Worm (Caenorhabditis elegans) whole organism, L4 larva: ENCODE measurements around the gene T12B5.14.

Experiments
- T26A8.4 ChIP-seq: fragments of 200-800 bp; sonication (Bioruptor generic); IDR thresholded peaks from 2 replicates; pipeline ENCODE4 v1.3.6; 2022; ENCODE audit warnings: missing genetic modification characterization, missing compliant biosample characterization
- ZK546.5 ChIP-seq, 2 experiments: sonication (generic microtip); optimal IDR thresholded peaks; 2 replicates each; lab custom pipeline; 2017; ENCODE audit warnings: missing biosample characterization in 2 of 2, missing genetic modification characterization in 2 of 2
- aly-2 ChIP-seq: sonication (generic microtip); optimal IDR thresholded peaks from 2 replicates; lab custom pipeline; 2018; ENCODE audit warnings: missing biosample characterization, missing genetic modification characterization
- attf-4 ChIP-seq: sonication (generic microtip); optimal IDR thresholded peaks from 3 replicates; lab custom pipeline; 2017; ENCODE audit warnings: missing biosample characterization, missing genetic modification characterization
- cey-2 ChIP-seq: sonication (generic microtip); optimal IDR thresholded peaks from 3 replicates; lab custom pipeline; 2017; ENCODE audit warnings: missing genetic modification characterization, mild to moderate bottlenecking, missing compliant biosample characterization, antibody characterized with exemption, borderline replicate concordance; ENCODE audit not compliant: insufficient read depth
- daf-8 ChIP-seq: fragments of 200-800 bp; sonication (Bioruptor generic); IDR thresholded peaks from 2 replicates; pipeline ENCODE4 v1.3.6; 2022; ENCODE audit warnings: missing genetic modification characterization, missing compliant biosample characterization
- dmd-6 ChIP-seq: fragments of 200-800 bp; sonication (Bioruptor generic); IDR thresholded peaks from 2 replicates; pipeline ENCODE4 v1.3.6; 2022; ENCODE audit warnings: missing genetic modification reagents, missing genetic modification characterization, missing compliant biosample characterization
- dmd-9 ChIP-seq: fragments of 200-800 bp; sonication (Bioruptor generic); IDR thresholded peaks from 2 replicates; pipeline ENCODE4 v1.3.6; 2022; ENCODE audit warnings: missing genetic modification reagents, missing genetic modification characterization, missing compliant biosample characterization
- fos-1 ChIP-seq: fragments of 150-350 bp; optimal IDR thresholded peaks from 2 replicates; lab custom pipeline; 2014; ENCODE audit warnings: missing biosample characterization, missing genetic modification characterization
- nhr-25 ChIP-seq: sonication (generic microtip); optimal IDR thresholded peaks from 2 replicates; lab custom pipeline; 2017; ENCODE audit warnings: missing genetic modification characterization, mild to moderate bottlenecking, missing compliant biosample characterization, antibody characterized with exemption, moderate library complexity, borderline replicate concordance; ENCODE audit not compliant: insufficient read depth
- nhr-42 ChIP-seq: fragments of 200-800 bp; sonication (Bioruptor generic); IDR thresholded peaks from 2 replicates; pipeline ENCODE4 v1.3.6; 2022; ENCODE audit warnings: missing genetic modification characterization, missing compliant biosample characterization
- php-3 ChIP-seq: fragments of 200-800 bp; sonication (Bioruptor generic); IDR thresholded peaks from 2 replicates; pipeline ENCODE4 v1.3.6; 2022; ENCODE audit warnings: missing genetic modification reagents, missing genetic modification characterization, missing compliant biosample characterization
- rbr-2 ChIP-seq: sonication (generic microtip); optimal IDR thresholded peaks from 2 replicates; lab custom pipeline; 2016; ENCODE audit warnings: missing genotype, missing genetic modification characterization, missing compliant biosample characterization
- set-16 ChIP-seq: fragments of 200-800 bp; sonication (Bioruptor generic); IDR thresholded peaks from 2 replicates; pipeline ENCODE4 v1.3.6; 2022; ENCODE audit warnings: missing genetic modification reagents, missing genetic modification characterization, missing compliant biosample characterization
- skn-1 ChIP-seq: fragments of 150-350 bp; optimal IDR thresholded peaks from 2 replicates; lab custom pipeline; 2014; ENCODE audit warnings: missing biosample characterization, missing genetic modification characterization
- snpc-1.2 ChIP-seq: fragments of 200-800 bp; sonication (Bioruptor generic); IDR thresholded peaks from 2 replicates; pipeline ENCODE4 v1.3.6; 2022; ENCODE audit warnings: missing genetic modification reagents, missing genetic modification characterization, missing compliant biosample characterization
- snpc-4 ChIP-seq: fragments of 150-350 bp; optimal IDR thresholded peaks from 2 replicates; lab custom pipeline; 2014; ENCODE audit warnings: missing biosample characterization, missing genetic modification characterization
- tag-97 ChIP-seq: fragments of 200-800 bp; sonication (Bioruptor generic); IDR thresholded peaks from 2 replicates; pipeline ENCODE4 v1.3.6; 2022; ENCODE audit warnings: missing genetic modification characterization, missing compliant biosample characterization

Gene T12B5.14

ce11 chrIII:1002510-1002909 lies 47.8 kb downstream of the T12B5.14 start, which contains the start of gene clec-150 (continued):
- TF ChIP-seq dmd-6 (GFP tag; lab: Robert Waterston, UW), result peak; percentile 91

ce11 chrIII:1004464-1004863 lies 49.8 kb downstream of the T12B5.14 start:
- no peak for TF ChIP-seq daf-8 (GFP tag; lab: Robert Waterston, UW)
- no peak for TF ChIP-seq T26A8.4 (GFP tag; lab: Robert Waterston, UW)
- TF ChIP-seq snpc-1.2, result no peak
- TF ChIP-seq nhr-42 (GFP tag; lab: Robert Waterston, UW), result no peak
- TF ChIP-seq dmd-9 (GFP tag; lab: Robert Waterston, UW), result no peak
- no peak for TF ChIP-seq aly-2 (tag; lab: Kevin White, UChicago)
- no peak for TF ChIP-seq rbr-2 (tag; lab: Kevin White, UChicago)
- TF ChIP-seq cey-2, result no peak
- no peak for TF ChIP-seq nhr-25 (tag; lab: Kevin White, UChicago)
- TF ChIP-seq php-3 (GFP tag; lab: Robert Waterston, UW), result no peak
- TF ChIP-seq fos-1 (tag; lab: Kevin White, UChicago), result no peak
- no peak for TF ChIP-seq snpc-4
- TF ChIP-seq ZK546.5 (tag; optimal IDR thresholded peaks at IDR 0.05; lab: Kevin White, UChicago), result no peak
- no peak for TF ChIP-seq skn-1 (tag; lab: Kevin White, UChicago)
- no peak for TF ChIP-seq tag-97 (GFP tag; lab: Robert Waterston, UW)
- TF ChIP-seq attf-4 (tag; lab: Kevin White, UChicago), result no peak
- TF ChIP-seq set-16 (GFP tag; lab: Robert Waterston, UW), result no peak
